Fruit fly (Drosophila melanogaster): ENCODE data around the gene Veneno.

dm6 chr3R:8340675-8341275, 21.6 kb downstream of the Veneno start, which contains the start of the genes COX7A and Arl2:
- TF ChIP-seq tai (GFP tag; optimal IDR thresholded peaks at IDR 0.05) (no peak), OdsH (GFP tag; optimal IDR thresholded peaks at IDR 0.05) (no peak), lola (GFP tag; optimal IDR thresholded peaks at IDR 0.05) (no peak), br (GFP tag; optimal IDR thresholded peaks at IDR 0.05) (no peak), sage (GFP tag; optimal IDR thresholded peaks at IDR 0.05) (no peak)
